Worm (Caenorhabditis elegans): Measurements from ENCODE around the gene F44B9.8.

Gene F44B9.8

DNA sequence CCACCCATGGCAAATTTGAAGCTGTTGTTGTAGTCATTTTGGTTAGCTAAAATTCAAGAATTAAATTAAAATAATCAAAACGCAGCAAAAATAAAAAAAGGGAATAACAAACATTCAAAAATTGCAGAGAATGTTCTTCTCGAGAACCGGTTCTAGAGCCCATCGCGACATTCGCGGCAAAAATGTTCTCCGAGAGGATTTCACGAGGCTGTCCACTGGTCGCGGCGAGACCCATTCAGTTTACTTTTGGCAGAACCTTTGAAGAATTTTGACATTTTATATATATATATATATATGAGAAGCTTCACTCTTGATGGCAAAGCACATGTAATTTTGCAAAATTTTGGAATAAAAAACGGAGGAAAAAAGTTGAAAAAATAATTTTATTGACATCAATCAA, at the start of gene F44B9.8:
Gene F44B9.8 (minus strand): TSS at position 163 of the 400 bp plus-strand sequence.
- TF ChIP-seq pqm-1 (tag; optimal IDR thresholded peaks at IDR 0.05) (no peak), nhr-67 (tag; optimal IDR thresholded peaks at IDR 0.05) (no peak), fkh-2 (tag; optimal IDR thresholded peaks at IDR 0.05) (no peak), nhr-12 (tag; optimal IDR thresholded peaks at IDR 0.05) (no peak), daf-12 (tag; optimal IDR thresholded peaks at IDR 0.05) (no peak), pha-4 (tag; optimal IDR thresholded peaks at IDR 0.05) (peak; percentile 92), lsy-12 (tag; optimal IDR thresholded peaks at IDR 0.05) (peak; percentile 21), nhr-43 (tag; optimal IDR thresholded peaks at IDR 0.05; ENCODE audit: poor library complexity, severe bottlenecking) (peak; percentile 62), aly-2 (tag; optimal IDR thresholded peaks at IDR 0.05) (no peak), sea-2 (GFP tag; optimal IDR thresholded peaks at IDR 0.05) (no peak), eor-1 (tag; optimal IDR thresholded peaks at IDR 0.05) (no peak), R02D3.7 (tag; optimal IDR thresholded peaks at IDR 0.05) (peak; percentile 17), ztf-4 (tag; optimal IDR thresholded peaks at IDR 0.05) (no peak), nhr-25 (tag; optimal IDR thresholded peaks at IDR 0.05) (peak; percentile 73), ceh-9 (tag; optimal IDR thresholded peaks at IDR 0.05) (no peak), nhr-237 (tag; optimal IDR thresholded peaks at IDR 0.05) (no peak), egl-27 (tag; optimal IDR thresholded peaks at IDR 0.05) (no peak), elt-2 (tag; optimal IDR thresholded peaks at IDR 0.05) (peak; percentile 23), zag-1 (tag; optimal IDR thresholded peaks at IDR 0.05) (no peak), jun-1 (tag; optimal IDR thresholded peaks at IDR 0.05) (no peak), nfya-1 (tag; optimal IDR thresholded peaks at IDR 0.05; ENCODE audit: insufficient read depth) (peak; percentile 79), nhr-77 (tag; optimal IDR thresholded peaks at IDR 0.05) (no peak), fkh-10 (GFP tag; optimal IDR thresholded peaks at IDR 0.05) (no peak), unc-62 (GFP tag; optimal IDR thresholded peaks at IDR 0.05) (no peak), snpc-4 (tag; optimal IDR thresholded peaks at IDR 0.05) (peak; percentile 55), mdl-1 (tag; optimal IDR thresholded peaks at IDR 0.05) (no peak), lin-39 (tag; optimal IDR thresholded peaks at IDR 0.05) (peak; percentile 37), ceh-16 (tag; optimal IDR thresholded peaks at IDR 0.05) (no peak), ama-1 (optimal IDR thresholded peaks at IDR 0.05) (peak; percentile 22), egl-5 (tag; optimal IDR thresholded peaks at IDR 0.05) (no peak), nhr-76 (tag; optimal IDR thresholded peaks at IDR 0.05) (no peak), ztf-11 (tag; optimal IDR thresholded peaks at IDR 0.05) (no peak), hmg-11 (tag; optimal IDR thresholded peaks at IDR 0.05) (peak; percentile 32), lin-15B (tag; optimal IDR thresholded peaks at IDR 0.05) (peak; percentile 87), tbx-2 (tag; optimal IDR thresholded peaks at IDR 0.05) (no peak), mml-1 (tag; optimal IDR thresholded peaks at IDR 0.05) (no peak), nhr-23 (tag; optimal IDR thresholded peaks at IDR 0.05) (peak; percentile 82), elt-1 (tag; optimal IDR thresholded peaks at IDR 0.05) (no peak), unc-39 (tag; optimal IDR thresholded peaks at IDR 0.05) (no peak), elt-3 (tag; optimal IDR thresholded peaks at IDR 0.05) (no peak), ceh-82 (tag; optimal IDR thresholded peaks at IDR 0.05) (no peak), ZK546.5 (tag; optimal IDR thresholded peaks at IDR 0.05) (no peak), fos-1 (tag; optimal IDR thresholded peaks at IDR 0.05) (no peak), nhr-11 (tag; optimal IDR thresholded peaks at IDR 0.05) (no peak), skn-1 (tag; optimal IDR thresholded peaks at IDR 0.05) (no peak), ceh-28 (tag; optimal IDR thresholded peaks at IDR 0.05) (no peak), nhr-28 (tag; optimal IDR thresholded peaks at IDR 0.05) (no peak)

DNA sequence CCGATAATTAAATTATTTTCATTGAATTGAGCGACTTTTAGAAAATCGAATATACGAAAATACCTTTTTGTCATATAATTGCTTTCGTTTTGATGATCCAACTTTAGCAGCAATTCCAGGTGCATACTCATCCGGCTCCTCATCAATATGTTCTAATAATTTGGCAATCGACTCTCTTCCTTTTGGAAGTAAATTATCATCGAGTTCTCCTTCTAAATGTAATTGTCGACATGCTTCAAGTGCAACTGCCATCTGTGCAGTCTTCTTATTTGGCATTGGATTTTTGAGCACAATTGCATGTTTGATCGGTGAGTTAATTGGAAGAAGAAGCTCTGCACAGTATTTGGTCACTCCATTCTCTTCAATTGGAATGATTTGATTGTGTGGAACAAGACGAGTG, 47.7 kb upstream of the F44B9.8 start:
- no peak for TF ChIP-seq tbx-2 (tag; optimal IDR thresholded peaks at IDR 0.05)
- TF ChIP-seq ztf-11 (tag; optimal IDR thresholded peaks at IDR 0.05): no peak
- TF ChIP-seq ceh-9 (tag; optimal IDR thresholded peaks at IDR 0.05): no peak
- no peak for TF ChIP-seq pqm-1 (tag; optimal IDR thresholded peaks at IDR 0.05)
- no peak for TF ChIP-seq nhr-11 (tag; optimal IDR thresholded peaks at IDR 0.05)
- TF ChIP-seq sea-2 (GFP tag; optimal IDR thresholded peaks at IDR 0.05): no peak
- TF ChIP-seq nhr-76 (tag; optimal IDR thresholded peaks at IDR 0.05): no peak
- TF ChIP-seq aly-2 (tag; optimal IDR thresholded peaks at IDR 0.05): no peak
- no peak for TF ChIP-seq lin-39 (tag; optimal IDR thresholded peaks at IDR 0.05)
- no peak for TF ChIP-seq fkh-10 (GFP tag; optimal IDR thresholded peaks at IDR 0.05)
